Fruit fly (Drosophila melanogaster) whole organism, pupa: ENCODE results near the gene Zw.

Experiments used
- CG15710 ChIP-seq: fragments of 200-800 bp; sonication (Bioruptor generic); optimal IDR thresholded peaks from 2 replicates; lab custom pipeline; 2018; ENCODE audit warnings: missing biosample characterization, mild to moderate bottlenecking, missing genetic modification characterization, moderate library complexity
- Pif1A ChIP-seq: fragments of 200-800 bp; sonication (Bioruptor generic); optimal IDR thresholded peaks from 3 replicates; lab custom pipeline; 2016; ENCODE audit warnings: missing biosample characterization, missing genetic modification characterization

DNA sequence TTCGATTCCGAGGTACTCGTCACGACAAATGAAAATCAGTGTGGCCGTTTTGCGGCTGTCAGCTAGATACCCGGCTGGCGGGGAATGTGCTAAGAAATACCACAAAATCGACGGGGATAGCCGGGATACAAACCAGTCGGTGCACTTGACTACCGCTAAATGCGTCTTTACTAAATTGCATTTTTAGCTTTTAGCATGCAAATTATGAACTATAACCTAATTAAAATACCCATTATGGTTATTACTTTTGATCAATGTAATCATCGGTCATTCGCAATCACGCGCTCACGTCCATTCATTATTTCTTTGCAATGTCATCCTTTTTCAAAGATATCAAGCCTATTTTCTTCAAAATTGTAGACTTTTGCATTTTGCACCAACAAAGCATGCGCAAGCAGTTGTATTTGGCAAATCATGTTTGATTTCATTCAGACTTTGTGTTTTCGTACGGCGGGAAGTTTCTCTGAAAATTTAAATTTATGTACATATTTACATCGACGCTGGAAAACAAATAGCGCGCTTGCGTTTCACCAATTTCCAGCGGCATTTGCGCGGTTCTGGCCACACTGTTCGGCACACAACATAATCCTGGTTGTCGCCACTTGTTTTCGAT, 28.6 kb upstream of the Zw start, which contains the start of gene Rcd-1:
- TF ChIP-seq Pif1A (GFP tag; lab: Kevin White, UChicago) (no peak), CG15710 (tag; lab: Kevin White, UChicago) (no peak)
